Worm (Caenorhabditis elegans) whole organism, young adult: Measurements from ENCODE around the gene C18B2.5.

Experiments used
- ceh-58 ChIP-seq: fragments of 200-800 bp; sonication (Bioruptor generic); IDR thresholded peaks from 2 replicates; pipeline ENCODE4 v1.3.6; 2022; ENCODE audit warnings: missing genetic modification characterization, missing compliant biosample characterization
- dpff-1 ChIP-seq: sonication (generic microtip); optimal IDR thresholded peaks from 2 replicates; lab custom pipeline; 2017; ENCODE audit warnings: mild to moderate bottlenecking, missing genetic modification characterization, missing compliant biosample characterization
- dpl-1 ChIP-seq: fragments of 150-350 bp; optimal IDR thresholded peaks from 2 replicates; lab custom pipeline; 2014; ENCODE audit warnings: missing biosample characterization, missing genetic modification reagents, missing genetic modification characterization
- ets-4 ChIP-seq: fragments of 200-800 bp; sonication (Bioruptor generic); optimal IDR thresholded peaks from 2 replicates; lab custom pipeline; 2018; ENCODE audit warnings: mild to moderate bottlenecking, missing genetic modification characterization, missing compliant biosample characterization
- madf-8 ChIP-seq: fragments of 200-800 bp; sonication (Bioruptor generic); conservative IDR thresholded peaks from 2 replicates; pipeline ENCODE4 v1.3.6; 2022; ENCODE audit warnings: missing genetic modification reagents, missing genetic modification characterization, missing compliant biosample characterization
- unc-130 ChIP-seq: sonication (generic microtip); optimal IDR thresholded peaks from 2 replicates; lab custom pipeline; 2016; ENCODE audit warnings: missing genetic modification reagents, missing genetic modification characterization, missing compliant biosample characterization
- unc-62 ChIP-seq: fragments of 150-350 bp; optimal IDR thresholded peaks from 2 replicates; lab custom pipeline; 2014; ENCODE audit warnings: missing biosample characterization, missing genetic modification reagents, missing genetic modification characterization

DNA sequence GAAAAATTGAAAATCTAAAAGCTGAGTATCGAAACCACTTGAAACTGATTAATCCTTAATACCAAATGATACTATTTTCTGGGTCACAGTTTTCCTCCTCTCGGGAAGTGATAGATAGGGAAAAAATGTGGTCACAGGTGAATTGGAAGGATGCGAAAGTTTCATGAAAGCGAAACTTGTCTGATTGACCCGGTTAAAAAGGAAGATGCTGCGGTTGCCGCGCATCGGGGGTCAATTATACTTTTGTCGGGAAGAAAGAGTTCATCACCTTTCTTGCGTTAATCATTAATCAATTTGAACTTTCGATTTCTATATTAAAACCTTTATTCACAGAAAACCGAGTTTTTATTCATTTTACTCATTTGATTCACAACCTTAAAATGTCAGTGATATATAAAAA, 13.9 kb downstream of the C18B2.5 start:
- no peak for TF ChIP-seq ceh-58 (GFP tag; lab: Robert Waterston, UW)
- no peak for TF ChIP-seq unc-62 (GFP tag; lab: Kevin White, UChicago)
- TF ChIP-seq unc-130 (GFP tag; lab: Kevin White, UChicago): no peak
- no peak for TF ChIP-seq ets-4 (GFP tag; lab: Kevin White, UChicago)
- TF ChIP-seq madf-8 (GFP tag; lab: Robert Waterston, UW): no peak
- no peak for TF ChIP-seq dpff-1 (tag; lab: Kevin White, UChicago)
- no peak for TF ChIP-seq dpl-1
